Worm (Caenorhabditis elegans): ENCODE measurements around the gene snpn-1.

snpn-1 gene

DNA sequence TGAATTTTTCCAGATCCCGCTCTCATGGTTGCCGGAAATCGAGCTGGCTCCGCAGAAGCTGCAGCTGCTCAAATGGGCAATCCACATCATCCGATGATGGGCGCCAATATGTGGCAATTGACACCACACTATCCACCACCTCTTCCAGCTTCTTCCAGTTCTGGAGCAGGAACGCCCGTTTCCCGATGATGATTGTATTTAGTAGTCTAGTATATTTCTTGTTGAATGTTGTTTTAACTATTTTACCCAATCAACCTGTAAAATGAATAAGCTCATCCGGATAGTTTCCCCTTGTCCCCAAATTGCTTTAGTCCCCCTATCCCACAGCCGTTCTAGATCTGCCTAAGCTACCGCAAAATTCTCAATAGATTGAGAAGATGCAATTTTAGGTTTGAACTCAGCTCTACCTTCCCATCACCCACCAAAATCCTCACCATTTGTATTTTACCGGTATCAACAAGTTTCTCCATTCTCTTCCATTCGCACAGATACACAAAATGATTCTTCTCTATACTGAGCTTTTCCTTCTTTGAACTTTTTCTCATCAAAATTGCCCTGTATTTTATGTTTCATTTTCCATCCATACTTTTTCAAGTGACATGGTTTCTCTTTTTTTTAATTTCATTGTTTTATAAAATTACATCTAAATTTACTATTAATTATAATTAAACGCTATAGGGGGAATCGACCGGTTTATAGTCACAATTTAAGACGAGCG, 4.4 kb downstream of the snpn-1 start (continued):
- TF ChIP-seq F23B12.7 (tag; optimal IDR thresholded peaks at IDR 0.05; ENCODE audit: insufficient read depth) (no peak), F52B5.7 (tag; optimal IDR thresholded peaks at IDR 0.05) (peak; percentile 3), ztf-6 (GFP tag; IDR thresholded peaks at IDR 0.05) (no peak), B0261.1 (tag; optimal IDR thresholded peaks at IDR 0.05) (no peak), C06A6.2 (GFP tag; conservative IDR thresholded peaks at IDR 0.05) (peak; percentile 37; the same call in 1 of the 2 replicates), snpc-1.1 (tag; optimal IDR thresholded peaks at IDR 0.05; ENCODE audit: insufficient read depth) (peak; percentile 29)

DNA sequence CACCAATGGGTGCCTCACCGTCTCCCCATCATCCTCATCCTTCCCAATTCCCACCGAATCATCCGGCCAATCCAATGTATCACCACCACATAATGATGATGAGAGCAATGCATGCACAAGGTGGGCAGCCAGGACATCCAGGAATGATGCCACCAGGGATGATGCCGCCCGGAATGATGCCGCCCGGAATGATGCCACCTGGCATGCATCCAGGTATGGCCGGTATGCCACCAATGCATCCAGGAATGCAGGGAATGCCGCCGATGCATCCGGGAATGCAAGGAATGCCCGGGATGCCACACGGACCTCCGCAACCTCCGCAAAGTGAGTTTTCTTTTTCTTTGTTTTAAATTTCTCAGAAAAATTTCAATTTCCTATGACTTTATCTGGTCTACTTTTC, 5.1 kb downstream of the snpn-1 start:
- no peak for TF ChIP-seq dpff-1 (tag; optimal IDR thresholded peaks at IDR 0.05)
- no peak for TF ChIP-seq F49E8.2 (tag; optimal IDR thresholded peaks at IDR 0.05; ENCODE audit: insufficient read depth)
- TF ChIP-seq ztf-26 (tag; optimal IDR thresholded peaks at IDR 0.05): no peak
- peak; percentile 74 for TF ChIP-seq zfh-2 (GFP tag; conservative IDR thresholded peaks at IDR 0.05)

DNA sequence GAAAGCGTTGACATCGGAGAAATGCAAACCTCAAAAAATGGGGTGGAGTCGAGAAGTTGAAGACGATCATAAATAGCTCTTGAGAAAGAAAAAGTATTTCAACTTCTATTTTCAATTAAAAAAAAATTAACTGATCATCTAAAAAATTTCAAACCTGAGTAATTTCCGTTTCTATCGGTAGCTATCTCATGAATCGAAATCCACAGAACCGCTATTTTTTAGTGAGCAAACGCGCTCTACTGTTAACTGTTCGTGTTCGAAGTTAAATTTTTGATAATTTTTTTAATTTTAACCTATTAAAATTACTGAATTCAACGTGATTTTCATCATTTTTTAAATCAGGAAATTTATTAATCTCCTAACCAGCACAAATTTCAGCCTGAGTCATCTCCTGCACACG, 7.0 kb downstream of the snpn-1 start:
- TF ChIP-seq cebp-1 (GFP tag; IDR thresholded peaks at IDR 0.05): no peak
- TF ChIP-seq cebp-1 (tag; optimal IDR thresholded peaks at IDR 0.05): no peak
- TF ChIP-seq D2030.7 (GFP tag; IDR thresholded peaks at IDR 0.05): 0 out of 2 replicates have a peak, but pooled peaks have one; percentile 9
- no peak for TF ChIP-seq ceh-79 (tag; optimal IDR thresholded peaks at IDR 0.05)
- TF ChIP-seq efl-1 (GFP tag; optimal IDR thresholded peaks at IDR 0.05): peak; percentile 5
- TF ChIP-seq ceh-100 (GFP tag; IDR thresholded peaks at IDR 0.05): peak; percentile 75
- peak; percentile 30; the same call in 1 of the 2 replicates for TF ChIP-seq mcd-1 (GFP tag; IDR thresholded peaks at IDR 0.05)
- peak; percentile 18 for TF ChIP-seq snpc-4 (GFP tag; optimal IDR thresholded peaks at IDR 0.05)
- TF ChIP-seq snpc-4 (tag; optimal IDR thresholded peaks at IDR 0.05): peak in 3 of 4 experiments; percentile 32 to 78 (median 62)

DNA sequence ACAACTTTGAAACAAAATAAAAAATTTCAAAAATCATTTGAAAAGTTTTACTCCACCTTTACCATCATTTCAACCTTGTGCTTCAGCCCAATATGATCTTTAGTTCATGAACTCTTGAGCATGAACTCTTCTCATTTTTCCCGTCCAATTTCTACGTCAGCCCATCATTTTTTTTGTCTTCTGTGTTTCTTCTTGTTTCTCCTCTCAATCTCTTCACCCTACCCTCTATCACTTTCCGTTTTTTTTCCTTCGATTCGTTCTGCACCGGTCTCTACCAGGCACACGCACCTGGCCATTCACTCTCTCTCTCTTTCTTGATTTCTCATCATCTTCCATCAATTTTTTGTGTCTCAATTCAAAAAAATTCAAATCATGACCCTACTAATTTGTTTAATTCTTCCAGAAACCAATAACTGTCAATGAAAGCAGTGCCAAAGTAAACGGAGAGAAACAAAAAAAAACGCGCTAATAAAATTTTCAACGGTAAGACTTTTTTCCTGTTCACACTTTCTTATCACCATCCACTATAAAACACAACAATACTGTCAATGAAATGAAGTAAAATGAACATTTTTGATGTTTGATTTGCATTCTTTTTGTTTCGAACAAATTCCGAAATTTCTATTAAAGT, 7.8 kb downstream of the snpn-1 start, which contains the start of gene pygo-1:
Gene pygo-1 (plus strand): TSS at position 404 of the 631 bp plus-strand sequence.
- TF ChIP-seq xnd-1 (tag; optimal IDR thresholded peaks at IDR 0.05) (no peak), B0336.3 (GFP tag; IDR thresholded peaks at IDR 0.05) (peak; percentile 28; the same call in 1 of the 2 replicates), F23B12.7 (tag; optimal IDR thresholded peaks at IDR 0.05; ENCODE audit: insufficient read depth) (peak; percentile 9), F49E8.2 (tag; optimal IDR thresholded peaks at IDR 0.05; ENCODE audit: insufficient read depth) (no peak), Y53G8AR.9 (GFP tag; conservative IDR thresholded peaks at IDR 0.05) (no peak), ztf-22 (GFP tag; optimal IDR thresholded peaks at IDR 0.05) (no peak), Y79H2A.3 (GFP tag; conservative IDR thresholded peaks at IDR 0.05) (no peak), gei-17 (GFP tag; optimal IDR thresholded peaks at IDR 0.05) (peak; percentile 14), lin-54 (GFP tag; optimal IDR thresholded peaks at IDR 0.05) (no peak), C17E4.6 (GFP tag; IDR thresholded peaks at IDR 0.05) (no peak), unc-62 (GFP tag; optimal IDR thresholded peaks at IDR 0.05) (peak; percentile 80), hmg-20 (GFP tag; IDR thresholded peaks at IDR 0.05) (no peak), dpl-1 (GFP tag; optimal IDR thresholded peaks at IDR 0.05) (no peak), F10E7.11 (tag; optimal IDR thresholded peaks at IDR 0.05) (no peak), cebp-1 (GFP tag; IDR thresholded peaks at IDR 0.05) (no peak), cebp-1 (tag; optimal IDR thresholded peaks at IDR 0.05) (peak; percentile 43), nfya-1 (tag; optimal IDR thresholded peaks at IDR 0.05; ENCODE audit: borderline replicate concordance, insufficient read depth) (no peak), ets-4 (GFP tag; optimal IDR thresholded peaks at IDR 0.05) (no peak), bed-1 (GFP tag; IDR thresholded peaks at IDR 0.05) (no peak), attf-6 (GFP tag; IDR thresholded peaks at IDR 0.05) (no peak), egrh-3 (GFP tag; IDR thresholded peaks at IDR 0.05) (no peak), lin-35 (GFP tag; optimal IDR thresholded peaks at IDR 0.05) (peak in 1 of 3 experiments; percentile 16), atf-7 (tag; optimal IDR thresholded peaks at IDR 0.05) (no peak), lin-26 (GFP tag; IDR thresholded peaks at IDR 0.05) (no peak), Y53F4B.3 (GFP tag; IDR thresholded peaks at IDR 0.05) (no peak), nhr-80 (tag; optimal IDR thresholded peaks at IDR 0.05) (peak; percentile 83), snpc-4 (GFP tag; optimal IDR thresholded peaks at IDR 0.05) (no peak), snpc-4 (tag; optimal IDR thresholded peaks at IDR 0.05) (no peak)

All from whole organism, young adult.